Worm (Caenorhabditis elegans) whole organism, L4/young adult: ENCODE measurements around the gene cwn-2.

ENCODE experiments used
- W03F9.2 ChIP-seq: fragments of 150-350 bp; optimal IDR thresholded peaks from 2 replicates; lab custom pipeline; 2014; ENCODE audit warnings: missing biosample characterization, missing genetic modification characterization
- dao-5 ChIP-seq: sonication (generic microtip); optimal IDR thresholded peaks from 2 replicates; lab custom pipeline; 2016; ENCODE audit warnings: missing genotype, missing genetic modification characterization, moderate library complexity, missing compliant biosample characterization
- him-1 ChIP-seq: sonication (generic microtip); optimal IDR thresholded peaks from 2 replicates; lab custom pipeline; 2016; ENCODE audit warnings: missing genotype, missing genetic modification reagents, missing genetic modification characterization, missing compliant biosample characterization

ce11 chrIV:10062728-10063127 lies 4.9 kb upstream of the cwn-2 start, which contains the start of gene ipla-7:
- TF ChIP-seq him-1 (tag; lab: Kevin White, UChicago) (no peak), W03F9.2 (no peak), dao-5 (tag; lab: Kevin White, UChicago) (no peak)
